Fruit fly (Drosophila melanogaster) whole organism, embryonic: ENCODE measurements around the gene MRP.

Source experiments
- Abd-B ChIP-seq: fragments of 200-800 bp; sonication (Bioruptor generic); optimal IDR thresholded peaks from 2 replicates; lab custom pipeline; 2018; ENCODE audit warnings: missing biosample characterization, mild to moderate bottlenecking, missing genetic modification characterization, moderate library complexity
- Bgb ChIP-seq: fragments of 200-800 bp; sonication (Bioruptor generic); IDR thresholded peaks from 2 replicates; pipeline ENCODE4 v1.3.6; 2022; ENCODE audit warnings: missing biosample characterization, missing genetic modification characterization; ENCODE audit not compliant: partially characterized antibody
- CG11247 ChIP-seq: fragments of 200-800 bp; sonication (Bioruptor generic); IDR thresholded peaks from 2 replicates; pipeline ENCODE4 v1.3.6; 2022; ENCODE audit warnings: missing biosample characterization, missing genetic modification characterization
- CG14014 ChIP-seq: fragments of 200-800 bp; sonication (Bioruptor generic); IDR thresholded peaks from 2 replicates; pipeline ENCODE4 v1.3.6; 2022; ENCODE audit warnings: missing biosample characterization, missing genetic modification characterization
- CG14050 ChIP-seq: fragments of 200-800 bp; sonication (Bioruptor generic); IDR thresholded peaks from 3 replicates; pipeline ENCODE4 v1.3.6; 2022; ENCODE audit warnings: missing biosample characterization, missing genetic modification characterization
- CG17186 ChIP-seq: fragments of 200-800 bp; sonication (Bioruptor generic); optimal IDR thresholded peaks from 3 replicates; lab custom pipeline; 2017; ENCODE audit warnings: missing biosample characterization, missing genetic modification reagents, missing genetic modification characterization
- CG2678 ChIP-seq: fragments of 200-800 bp; sonication (Bioruptor generic); optimal IDR thresholded peaks from 3 replicates; lab custom pipeline; 2019; ENCODE audit warnings: missing biosample characterization, mild to moderate bottlenecking, missing genetic modification characterization, moderate library complexity
- CG30403 ChIP-seq: fragments of 200-800 bp; sonication (Bioruptor generic); optimal IDR thresholded peaks from 3 replicates; lab custom pipeline; 2016; ENCODE audit warnings: missing biosample characterization, missing genetic modification characterization
- CG3065 ChIP-seq: fragments of 200-800 bp; sonication (Bioruptor generic); optimal IDR thresholded peaks from 2 replicates; lab custom pipeline; 2016; ENCODE audit warnings: missing biosample characterization, missing genetic modification characterization
- CG34376 ChIP-seq: fragments of 200-800 bp; sonication (Bioruptor generic); optimal IDR thresholded peaks from 2 replicates; lab custom pipeline; 2018; ENCODE audit warnings: missing biosample characterization, mild to moderate bottlenecking, missing genetic modification characterization
- CG4282 ChIP-seq: fragments of 200-800 bp; sonication (Bioruptor generic); optimal IDR thresholded peaks from 2 replicates; lab custom pipeline; 2016; ENCODE audit warnings: missing biosample characterization, missing genetic modification characterization
- CG4360 ChIP-seq: fragments of 200-800 bp; sonication (Bioruptor generic); IDR thresholded peaks from 2 replicates; pipeline ENCODE4 v1.3.6; 2022; ENCODE audit warnings: missing biosample characterization, missing genetic modification characterization
- CG43689 ChIP-seq: fragments of 200-800 bp; sonication (Bioruptor generic); IDR thresholded peaks from 2 replicates; pipeline ENCODE4 v1.3.6; 2022; ENCODE audit warnings: missing biosample characterization, missing genetic modification characterization
- CG6854 ChIP-seq: fragments of 200-800 bp; sonication (Bioruptor generic); optimal IDR thresholded peaks from 3 replicates; lab custom pipeline; 2017; ENCODE audit warnings: missing biosample characterization, mild to moderate bottlenecking, missing genetic modification characterization
- CG7987 ChIP-seq: fragments of 200-800 bp; sonication (Bioruptor generic); optimal IDR thresholded peaks from 2 replicates; lab custom pipeline; 2018; ENCODE audit warnings: missing biosample characterization, mild to moderate bottlenecking, missing genetic modification characterization, moderate library complexity
- CG8089 ChIP-seq: fragments of 200-800 bp; sonication (Bioruptor generic); optimal IDR thresholded peaks from 3 replicates; lab custom pipeline; 2016; ENCODE audit warnings: missing biosample characterization, missing genetic modification characterization
- CG8281 ChIP-seq: fragments of 200-800 bp; sonication (Bioruptor generic); optimal IDR thresholded peaks from 2 replicates; lab custom pipeline; 2018; ENCODE audit warnings: missing biosample characterization, mild to moderate bottlenecking, missing genetic modification characterization, moderate library complexity
- CG8944 ChIP-seq: fragments of 200-800 bp; sonication (Bioruptor generic); optimal IDR thresholded peaks from 3 replicates; lab custom pipeline; 2016; ENCODE audit warnings: missing biosample characterization, missing genetic modification characterization
- CG9215 ChIP-seq: fragments of 200-800 bp; sonication (Bioruptor generic); IDR thresholded peaks from 2 replicates; pipeline ENCODE4 v1.3.6; 2022; ENCODE audit warnings: missing biosample characterization, missing genetic modification characterization
- CG9609 ChIP-seq: fragments of 200-800 bp; sonication (Bioruptor generic); optimal IDR thresholded peaks from 3 replicates; lab custom pipeline; 2016; ENCODE audit warnings: missing biosample characterization, missing genetic modification characterization
- CG9797 ChIP-seq: fragments of 200-800 bp; sonication (Bioruptor generic); optimal IDR thresholded peaks from 3 replicates; lab custom pipeline; 2018; ENCODE audit warnings: missing biosample characterization, mild to moderate bottlenecking, missing genetic modification characterization
- CTCF ChIP-seq: fragments of 200-800 bp; sonication (Bioruptor generic); optimal IDR thresholded peaks from 2 replicates; lab custom pipeline; 2017; ENCODE audit warnings: missing biosample characterization, mild to moderate bottlenecking, missing genetic modification characterization, moderate library complexity
- CrebB ChIP-seq: fragments of 200-800 bp; sonication (Bioruptor generic); optimal IDR thresholded peaks from 3 replicates; lab custom pipeline; 2018; ENCODE audit warnings: missing biosample characterization, mild to moderate bottlenecking, missing genetic modification characterization
- D19B ChIP-seq: fragments of 200-800 bp; sonication (Bioruptor generic); optimal IDR thresholded peaks from 2 replicates; lab custom pipeline; 2017; ENCODE audit warnings: missing biosample characterization, mild to moderate bottlenecking, missing genetic modification characterization
- Dref ChIP-seq: fragments of 200-800 bp; sonication (Bioruptor generic); IDR thresholded peaks from 2 replicates; pipeline ENCODE4 v1.3.6; 2022; ENCODE audit warnings: missing biosample characterization, missing genetic modification characterization
- E2f2 ChIP-seq: fragments of 200-800 bp; sonication (Bioruptor generic); IDR thresholded peaks from 2 replicates; pipeline ENCODE4 v1.3.6; 2022; ENCODE audit warnings: missing biosample characterization, missing genetic modification characterization
- Fer2 ChIP-seq: fragments of 200-800 bp; sonication (Bioruptor generic); optimal IDR thresholded peaks from 2 replicates; lab custom pipeline; 2018; ENCODE audit warnings: missing biosample characterization, mild to moderate bottlenecking, missing genetic modification characterization, moderate library complexity
- Gsc ChIP-seq: fragments of 200-800 bp; sonication (Bioruptor generic); IDR thresholded peaks from 2 replicates; pipeline ENCODE4 v1.3.6; 2022; ENCODE audit warnings: missing biosample characterization, missing genetic modification characterization
- HmgZ ChIP-seq: fragments of 200-800 bp; sonication (Bioruptor generic); optimal IDR thresholded peaks from 2 replicates; lab custom pipeline; 2018; ENCODE audit warnings: missing biosample characterization, mild to moderate bottlenecking, missing genetic modification characterization
- Hr51 ChIP-seq, 2 experiments: fragments of 200-800 bp; sonication (Bioruptor generic); optimal IDR thresholded peaks; 2 replicates in 1 of 2; 3 replicates in 1 of 2; lab custom pipeline; 2016 to 2018; ENCODE audit warnings: missing biosample characterization in 2 of 2, missing genetic modification characterization in 2 of 2, mild to moderate bottlenecking in 1 of 2, moderate library complexity in 1 of 2
- Jarid2 ChIP-seq: fragments of 200-800 bp; sonication (Bioruptor generic); optimal IDR thresholded peaks from 3 replicates; lab custom pipeline; 2017; ENCODE audit warnings: mild to moderate bottlenecking, missing biosample characterization, missing genetic modification reagents, missing genetic modification characterization
- Mes4 ChIP-seq: fragments of 200-800 bp; sonication (Bioruptor generic); optimal IDR thresholded peaks from 2 replicates; lab custom pipeline; 2016; ENCODE audit warnings: missing biosample characterization, missing genetic modification characterization
- Optix ChIP-seq: fragments of 200-800 bp; sonication (Bioruptor generic); IDR thresholded peaks from 3 replicates; pipeline ENCODE4 v1.3.6; 2022; ENCODE audit warnings: missing biosample characterization, missing genetic modification characterization
- Xbp1 ChIP-seq: fragments of 200-800 bp; sonication (Bioruptor generic); optimal IDR thresholded peaks from 3 replicates; lab custom pipeline; 2016; ENCODE audit warnings: missing biosample characterization, mild to moderate bottlenecking, missing genetic modification characterization
- YL-1 ChIP-seq: fragments of 200-800 bp; sonication (Bioruptor generic); optimal IDR thresholded peaks from 3 replicates; lab custom pipeline; 2017; ENCODE audit warnings: missing biosample characterization, mild to moderate bottlenecking, missing genetic modification characterization
- bcd ChIP-seq: fragments of 200-800 bp; sonication (Bioruptor generic); optimal IDR thresholded peaks from 2 replicates; lab custom pipeline; 2017; ENCODE audit warnings: missing biosample characterization, mild to moderate bottlenecking, missing genetic modification characterization
- bigmax ChIP-seq: fragments of 200-800 bp; sonication (Bioruptor generic); optimal IDR thresholded peaks from 2 replicates; lab custom pipeline; 2018; ENCODE audit warnings: missing biosample characterization, mild to moderate bottlenecking, missing genetic modification characterization
- chm ChIP-seq: fragments of 200-800 bp; sonication (Bioruptor generic); IDR thresholded peaks from 2 replicates; pipeline ENCODE4 v1.3.6; 2022; ENCODE audit warnings: missing biosample characterization, missing genetic modification characterization
- dysf ChIP-seq: fragments of 200-800 bp; sonication (Bioruptor generic); IDR thresholded peaks from 3 replicates; pipeline ENCODE4 v1.3.6; 2022; ENCODE audit warnings: missing biosample characterization, missing genetic modification characterization
- gro ChIP-seq: fragments of 200-800 bp; sonication (Bioruptor generic); optimal IDR thresholded peaks from 2 replicates; lab custom pipeline; 2016; ENCODE audit warnings: missing biosample characterization, missing genetic modification characterization
- gt ChIP-seq: fragments of 200-800 bp; sonication (Bioruptor generic); IDR thresholded peaks from 2 replicates; pipeline ENCODE4 v1.3.6; 2022; ENCODE audit warnings: missing biosample characterization, missing genetic modification characterization
- hbn ChIP-seq: fragments of 200-800 bp; sonication (Bioruptor generic); IDR thresholded peaks from 2 replicates; pipeline ENCODE4 v1.3.6; 2022; ENCODE audit warnings: missing biosample characterization, missing genetic modification characterization; ENCODE audit not compliant: partially characterized antibody
- hkb ChIP-seq, 2 experiments: fragments of 200-800 bp in 1 of 2; fragments of >200 bp in 1 of 2; sonication (Bioruptor generic) in 1 of 2; IDR thresholded peaks in 1 of 2; optimal IDR thresholded peaks in 1 of 2; 2 replicates each; pipeline versions ENCODE4 v1.3.6 to Lab custom; 2017 to 2022; ENCODE audit warnings: missing biosample characterization in 1 of 2, missing genetic modification characterization in 1 of 2
- nau ChIP-seq: fragments of 200-800 bp; sonication (Bioruptor generic); optimal IDR thresholded peaks from 3 replicates; lab custom pipeline; 2017; ENCODE audit warnings: missing biosample characterization, mild to moderate bottlenecking, missing genetic modification characterization, missing genetic modification reagents
- peb ChIP-seq: fragments of 200-800 bp; sonication (Bioruptor generic); IDR thresholded peaks from 2 replicates; pipeline ENCODE4 v1.3.6; 2022; ENCODE audit warnings: missing biosample characterization, missing genetic modification characterization
- sd ChIP-seq: fragments of 200-800 bp; sonication (Bioruptor generic); optimal IDR thresholded peaks from 3 replicates; lab custom pipeline; 2018; ENCODE audit warnings: missing biosample characterization, mild to moderate bottlenecking, missing genetic modification characterization, moderate library complexity
- sima ChIP-seq: fragments of 200-800 bp; sonication (Bioruptor generic); optimal IDR thresholded peaks from 2 replicates; lab custom pipeline; 2016; ENCODE audit warnings: missing biosample characterization, missing genetic modification characterization
- sqz ChIP-seq: fragments of 200-800 bp; sonication (Bioruptor generic); optimal IDR thresholded peaks from 3 replicates; lab custom pipeline; 2018; ENCODE audit warnings: missing biosample characterization, mild to moderate bottlenecking, missing genetic modification characterization
- tin ChIP-seq: fragments of 200-800 bp; sonication (Bioruptor generic); optimal IDR thresholded peaks from 3 replicates; lab custom pipeline; 2016; ENCODE audit warnings: missing biosample characterization, missing genetic modification characterization
- tio ChIP-seq: fragments of 200-800 bp; sonication (Bioruptor generic); optimal IDR thresholded peaks from 2 replicates; lab custom pipeline; 2017; ENCODE audit warnings: missing biosample characterization, missing genetic modification characterization, inconsistent platforms
- vvl ChIP-seq: fragments of 200-800 bp; sonication (Bioruptor generic); IDR thresholded peaks from 2 replicates; pipeline ENCODE4 v1.3.6; 2022; ENCODE audit warnings: missing biosample characterization, missing genetic modification characterization

The MRP gene

DNA sequence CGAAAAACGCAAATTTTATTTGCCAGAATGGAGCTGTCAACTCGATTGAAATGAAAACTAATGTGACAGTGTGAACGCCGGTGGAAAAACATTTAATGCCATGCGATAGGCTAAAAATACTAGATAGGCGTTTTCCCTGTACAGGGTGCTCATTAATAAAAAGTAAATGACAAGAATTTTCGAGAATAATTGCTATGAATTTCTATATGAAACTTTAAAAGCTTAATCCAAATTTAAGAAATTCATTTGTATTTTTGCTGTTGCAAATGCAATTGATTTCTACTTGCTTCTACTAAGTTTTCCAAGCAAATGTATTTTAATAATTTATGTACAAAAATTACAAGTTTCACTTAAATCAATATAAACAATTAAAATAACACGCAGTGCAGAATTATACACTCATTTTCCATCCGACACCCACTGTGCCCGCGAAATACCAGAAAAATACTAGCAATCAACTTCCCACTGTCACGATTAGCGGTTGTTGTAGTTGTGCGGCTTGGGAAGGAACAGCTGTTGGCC is 3.0 kb downstream of the MRP start, which contains the start of gene Pih1D1 (continued):
- TF ChIP-seq dysf (GFP tag; lab: Robert Waterston, UW) (peak; percentile 98), sd (tag; lab: Kevin White, UChicago) (no peak), Abd-B (GFP tag; lab: Kevin White, UChicago) (peak; percentile 97), CG4360 (GFP tag; lab: Robert Waterston, UW) (peak; percentile 66), tio (peak; percentile 97), Optix (GFP tag; lab: Robert Waterston, UW) (peak; percentile 78; the same call in 2 of the 3 replicates), E2f2 (GFP tag; lab: Robert Waterston, UW) (peak; percentile 78), CG8281 (tag; lab: Kevin White, UChicago) (peak; percentile 88), D19B (GFP tag; lab: Kevin White, UChicago) (peak; percentile 90), hkb (optimal IDR thresholded peaks at IDR 0.05; lab: Kevin White, UChicago) (no peak), hkb (GFP tag; IDR thresholded peaks at IDR 0.05; lab: Robert Waterston, UW) (peak; percentile 95), CTCF (no peak), CG14014 (GFP tag; lab: Robert Waterston, UW) (peak; percentile 96), CG17186 (peak; percentile 59), peb (GFP tag; lab: Robert Waterston, UW) (peak; percentile 90), CG3065 (GFP tag; lab: Kevin White, UChicago) (peak; percentile 76), nau (GFP tag; lab: Kevin White, UChicago) (peak; percentile 89), Dref (GFP tag; lab: Robert Waterston, UW) (peak; percentile 31; the same call in 1 of the 2 replicates), CG9215 (GFP tag; lab: Robert Waterston, UW) (peak; percentile 96), Bgb (GFP tag; lab: Robert Waterston, UW) (no peak), tin (GFP tag; lab: Kevin White, UChicago) (peak; percentile 95), bcd (GFP tag; lab: Kevin White, UChicago) (peak; percentile 98), sqz (GFP tag; lab: Kevin White, UChicago) (peak; percentile 83), Xbp1 (peak; percentile 97), chm (peak; percentile 76), Mes4 (peak; percentile 85), CG2678 (tag; lab: Kevin White, UChicago) (peak; percentile 97), Gsc (GFP tag; lab: Robert Waterston, UW) (peak; percentile 87), CG9609 (GFP tag; lab: Kevin White, UChicago) (peak; percentile 93), CrebB (peak; percentile 70), CG9797 (GFP tag; lab: Kevin White, UChicago) (peak; percentile 82), gt (peak; percentile 86), CG8089 (GFP tag; lab: Kevin White, UChicago) (peak; percentile 92), hbn (GFP tag; lab: Robert Waterston, UW) (no peak), CG6854 (peak; percentile 79), CG4282 (GFP tag; lab: Kevin White, UChicago) (peak; percentile 78), CG7987 (GFP tag; lab: Kevin White, UChicago) (peak; percentile 66), CG14050 (peak; percentile 92), CG8944 (GFP tag; lab: Kevin White, UChicago) (peak; percentile 92), gro (GFP tag; lab: Kevin White, UChicago) (peak; percentile 83), CG43689 (peak; percentile 90), Jarid2 (GFP tag; lab: Kevin White, UChicago) (peak; percentile 68), YL-1 (GFP tag; lab: Kevin White, UChicago) (peak; percentile 81), HmgZ (tag; lab: Kevin White, UChicago) (peak; percentile 93), CG11247 (peak; percentile 91), bigmax (GFP tag; lab: Kevin White, UChicago) (no peak), CG34376 (peak; percentile 84), Hr51 (GFP tag; optimal IDR thresholded peaks at IDR 0.05; lab: Kevin White, UChicago) (peak; percentile 92 to 94), Fer2 (tag; lab: Kevin White, UChicago) (peak; percentile 93), vvl (GFP tag; lab: Robert Waterston, UW) (peak; percentile 97), sima (GFP tag; lab: Kevin White, UChicago) (peak; percentile 48), CG30403 (GFP tag; lab: Kevin White, UChicago) (peak; percentile 99)
